Worm (Caenorhabditis elegans): ENCODE results near the gene Y51A2A.12.

The Y51A2A.12 gene

ce11 chrV:18292295-18292694, at the start of gene Y51A2A.12:
Y51A2A.12 (plus strand) TSS chrV:18292595.
- TF ChIP-seq ahr-1 (tag; optimal IDR thresholded peaks at IDR 0.05) (no peak), Y22D7AL.16 (tag; optimal IDR thresholded peaks at IDR 0.05) (no peak), ceh-14 (tag; optimal IDR thresholded peaks at IDR 0.05) (no peak), eyg-1 (tag; optimal IDR thresholded peaks at IDR 0.05) (no peak), npax-4 (tag; optimal IDR thresholded peaks at IDR 0.05) (no peak), zip-5 (tag; optimal IDR thresholded peaks at IDR 0.05) (no peak), ceh-2 (tag; optimal IDR thresholded peaks at IDR 0.05) (no peak), ceh-45 (GFP tag; IDR thresholded peaks at IDR 0.05) (no peak), pag-3 (tag; optimal IDR thresholded peaks at IDR 0.05; ENCODE audit: borderline replicate concordance) (no peak), hlh-8 (tag; optimal IDR thresholded peaks at IDR 0.05) (no peak), C08G9.2 (tag; optimal IDR thresholded peaks at IDR 0.05) (no peak), ceh-24 (tag; optimal IDR thresholded peaks at IDR 0.05) (no peak)

ce11 chrV:18243227-18243626, 49.2 kb upstream of the Y51A2A.12 start:
- TF ChIP-seq ceh-48 (tag; optimal IDR thresholded peaks at IDR 0.05) (no peak), C38D4.7 (GFP tag; optimal IDR thresholded peaks at IDR 0.05) (no peak), hlh-8 (tag; optimal IDR thresholded peaks at IDR 0.05) (no peak), Y22D7AL.16 (tag; optimal IDR thresholded peaks at IDR 0.05) (no peak), pros-1 (tag; optimal IDR thresholded peaks at IDR 0.05) (no peak), mec-3 (tag; optimal IDR thresholded peaks at IDR 0.05; ENCODE audit: borderline replicate concordance) (no peak), K09A11.1 (tag; optimal IDR thresholded peaks at IDR 0.05; ENCODE audit: insufficient read depth) (no peak)

ce11 chrV:18244408-18244807, 48.0 kb upstream of the Y51A2A.12 start:
- TF ChIP-seq fkh-10 (GFP tag; optimal IDR thresholded peaks at IDR 0.05), result no peak
- no peak for TF ChIP-seq pat-9 (tag; optimal IDR thresholded peaks at IDR 0.05)
- no peak for TF ChIP-seq hlh-15 (tag; optimal IDR thresholded peaks at IDR 0.05)
- no peak for TF ChIP-seq pax-1 (tag; optimal IDR thresholded peaks at IDR 0.05)
- no peak for TF ChIP-seq K09A11.1 (tag; optimal IDR thresholded peaks at IDR 0.05; ENCODE audit: insufficient read depth)
- no peak for TF ChIP-seq pros-1 (tag; optimal IDR thresholded peaks at IDR 0.05)
- TF ChIP-seq unc-55 (GFP tag; optimal IDR thresholded peaks at IDR 0.05), result no peak
- TF ChIP-seq rnt-1 (tag; optimal IDR thresholded peaks at IDR 0.05), result no peak
- TF ChIP-seq nfya-1 (tag; optimal IDR thresholded peaks at IDR 0.05), result no peak
- no peak for TF ChIP-seq ceh-31 (tag; optimal IDR thresholded peaks at IDR 0.05)
- no peak for TF ChIP-seq ceh-2 (tag; optimal IDR thresholded peaks at IDR 0.05)
- no peak for TF ChIP-seq tbx-7 (tag; optimal IDR thresholded peaks at IDR 0.05)
- TF ChIP-seq ceh-34 (tag; optimal IDR thresholded peaks at IDR 0.05), result no peak
- TF ChIP-seq nhr-232 (tag; optimal IDR thresholded peaks at IDR 0.05), result no peak
- TF ChIP-seq unc-42 (tag; optimal IDR thresholded peaks at IDR 0.05), result no peak
- no peak for TF ChIP-seq hlh-13 (GFP tag; optimal IDR thresholded peaks at IDR 0.05)
- TF ChIP-seq ceh-22 (tag; optimal IDR thresholded peaks at IDR 0.05), result no peak
- TF ChIP-seq lin-11 (tag; optimal IDR thresholded peaks at IDR 0.05), result no peak
- TF ChIP-seq unc-3 (GFP tag; conservative IDR thresholded peaks at IDR 0.05), result no peak
- no peak for TF ChIP-seq unc-3 (tag; optimal IDR thresholded peaks at IDR 0.05)

- TF ChIP-seq elt-2 (tag; optimal IDR thresholded peaks at IDR 0.05) (peak; percentile 7), C08G9.2 (tag; optimal IDR thresholded peaks at IDR 0.05) (no peak)
Measured at ce11 chrV:18246077-18246476, 46.3 kb upstream of the Y51A2A.12 start.

- peak; percentile 13 for TF ChIP-seq elt-2 (tag; optimal IDR thresholded peaks at IDR 0.05)
- TF ChIP-seq ceh-22 (tag; optimal IDR thresholded peaks at IDR 0.05), result no peak
Measured at ce11 chrV:18252239-18252638, 40.2 kb upstream of the Y51A2A.12 start, which contains the start of gene R10E8.1. R10E8.1 (minus strand) TSS chrV:18252416.
